Worm (Caenorhabditis elegans) whole organism, dauer: Measurements from ENCODE around the gene sec-6.

ENCODE experiments used
- unc-62 ChIP-seq: sonication (generic microtip); optimal IDR thresholded peaks from 2 replicates; lab custom pipeline; 2017; ENCODE audit warnings: missing biosample characterization, missing genetic modification reagents, missing genetic modification characterization

Gene sec-6

DNA sequence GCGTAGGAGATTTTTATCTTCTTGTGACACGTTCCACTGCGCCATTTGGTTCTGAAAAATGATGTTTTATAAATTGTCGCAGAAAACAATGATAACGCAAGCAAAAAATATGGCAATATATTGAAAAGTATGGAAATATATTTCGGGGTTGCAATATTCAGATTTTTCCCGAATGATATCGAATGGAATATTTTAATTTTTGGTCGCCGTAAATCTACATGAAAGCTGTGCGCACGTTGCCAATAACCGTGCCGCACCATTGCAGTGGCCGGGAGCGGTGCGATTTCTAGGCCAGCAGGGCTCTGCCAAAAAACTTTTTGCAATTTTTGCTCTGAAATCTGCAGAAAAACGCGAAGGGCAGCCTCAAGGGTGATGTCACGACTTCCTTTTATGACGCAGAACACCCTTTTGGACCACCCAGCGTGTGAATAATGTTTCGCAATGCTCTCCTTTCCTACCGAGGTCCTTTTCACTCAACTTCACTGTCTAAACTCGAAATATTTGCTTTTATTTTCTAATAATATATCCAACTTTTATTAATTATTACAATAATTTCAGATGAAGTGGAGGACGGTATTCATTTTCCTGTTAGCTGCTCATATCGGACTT lies 1.1 kb upstream of the sec-6 start, which contains the start of the genes F09E5.11 and bmy-1:
TSS of gene F09E5.11 (minus strand) at position 51 of the 609 bp plus-strand sequence.
TSS of gene bmy-1 (plus strand) at position 559 of the 609 bp plus-strand sequence.
- no peak for TF ChIP-seq unc-62 (GFP tag; lab: Kevin White, UChicago)

ce11 chrII:5364516-5364915 lies 5.2 kb downstream of the sec-6 start:
- no peak for TF ChIP-seq unc-62 (GFP tag; lab: Kevin White, UChicago)

DNA sequence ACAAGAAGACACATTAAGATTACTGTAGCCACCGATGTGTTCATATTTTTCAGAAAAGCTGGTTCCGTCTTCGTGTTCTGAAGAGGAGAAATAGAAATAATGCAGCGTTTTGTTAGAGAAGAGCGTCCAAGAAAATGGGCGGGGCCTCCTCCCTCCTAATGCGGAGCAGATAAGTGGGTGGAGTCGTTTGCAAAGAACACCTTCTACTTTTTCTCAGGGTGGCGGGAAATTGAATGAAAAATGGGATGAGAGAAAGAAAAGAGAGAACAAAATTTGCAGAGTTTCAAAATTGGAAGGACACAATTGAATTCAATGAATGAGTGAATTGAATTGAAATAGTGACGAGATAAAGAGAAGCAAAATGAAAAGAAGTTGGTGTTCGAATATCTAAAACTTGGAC lies 6.3 kb downstream of the sec-6 start, which contains the start of gene F09E5.16:
TSS of gene F09E5.16 (minus strand) at position 101 of the 400 bp plus-strand sequence.
- TF ChIP-seq unc-62 (GFP tag; lab: Kevin White, UChicago) = no peak

DNA sequence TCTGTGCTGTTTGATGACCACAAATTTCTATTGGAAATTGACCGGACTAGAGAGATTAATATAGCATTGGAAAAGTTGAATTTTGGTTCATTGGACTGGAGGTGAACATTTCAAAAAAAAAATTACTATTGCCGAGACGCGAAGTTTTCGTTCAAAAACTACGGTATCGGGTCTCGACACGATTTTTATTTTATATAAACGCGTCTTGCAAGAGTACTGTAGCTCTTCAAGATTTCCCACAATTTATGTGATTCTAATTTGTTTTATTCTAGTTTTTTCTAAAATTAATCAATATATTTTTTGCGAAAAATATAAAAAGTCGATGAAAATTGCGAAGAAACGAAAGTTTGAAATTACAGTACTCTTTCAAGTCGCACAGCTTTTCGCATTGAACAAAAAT lies 11.3 kb downstream of the sec-6 start, which contains the start of gene F09E5.12:
TSS of gene F09E5.12 (minus strand) at position 101 of the 400 bp plus-strand sequence.
- no peak for TF ChIP-seq unc-62 (GFP tag; lab: Kevin White, UChicago)

- TF ChIP-seq unc-62 (GFP tag; lab: Kevin White, UChicago) = no peak
These were observed 14.1 kb downstream of the sec-6 start, which contains the start of the genes agt-2 and F09E5.3 for ce11 chrII:5373275-5374047. agt-2 (minus strand) TSS chrII:5373827. F09E5.3 (plus strand) TSS chrII:5373997.

ce11 chrII:5374967-5375366 lies 15.6 kb downstream of the sec-6 start, which contains the start of gene algn-2:
algn-2 (plus strand) TSS chrII:5375267.
- no peak for TF ChIP-seq unc-62 (GFP tag; lab: Kevin White, UChicago)

- TF ChIP-seq unc-62 (GFP tag; lab: Kevin White, UChicago) = no peak
These were observed 18.3 kb downstream of the sec-6 start, which contains the start of gene prdx-2 for ce11 chrII:5377467-5378238. prdx-2 (plus strand) TSS chrII:5378195.

- no peak for TF ChIP-seq unc-62 (GFP tag; lab: Kevin White, UChicago)
These were observed 18.8 kb downstream of the sec-6 start for ce11 chrII:5378239-5378521.

DNA sequence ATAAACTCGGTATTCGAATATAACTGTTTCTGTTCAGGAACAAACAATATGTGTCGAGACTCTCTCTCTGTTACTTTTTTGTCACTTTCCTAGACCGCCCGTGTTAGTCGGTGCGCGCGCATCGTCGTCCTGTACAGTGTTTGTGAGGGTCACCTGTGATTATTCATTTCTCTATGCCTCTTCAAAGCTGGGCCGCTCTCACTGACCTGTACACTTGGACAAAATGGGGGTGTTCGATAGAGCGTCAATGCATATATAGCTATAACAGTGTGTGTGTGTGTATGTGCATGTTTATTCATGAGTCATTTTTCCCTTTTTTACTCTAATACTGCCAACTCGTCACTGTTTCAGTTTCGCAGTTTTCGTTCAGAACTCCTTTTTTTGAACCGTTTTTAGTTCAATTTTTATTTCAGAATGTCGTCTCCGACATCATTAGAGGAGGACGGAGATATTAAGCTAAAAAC lies 20.3 kb downstream of the sec-6 start, which contains the start of gene pkc-3:
TSS of gene pkc-3 (plus strand) at position 414 of the 464 bp plus-strand sequence.
- TF ChIP-seq unc-62 (GFP tag; lab: Kevin White, UChicago) = no peak

DNA sequence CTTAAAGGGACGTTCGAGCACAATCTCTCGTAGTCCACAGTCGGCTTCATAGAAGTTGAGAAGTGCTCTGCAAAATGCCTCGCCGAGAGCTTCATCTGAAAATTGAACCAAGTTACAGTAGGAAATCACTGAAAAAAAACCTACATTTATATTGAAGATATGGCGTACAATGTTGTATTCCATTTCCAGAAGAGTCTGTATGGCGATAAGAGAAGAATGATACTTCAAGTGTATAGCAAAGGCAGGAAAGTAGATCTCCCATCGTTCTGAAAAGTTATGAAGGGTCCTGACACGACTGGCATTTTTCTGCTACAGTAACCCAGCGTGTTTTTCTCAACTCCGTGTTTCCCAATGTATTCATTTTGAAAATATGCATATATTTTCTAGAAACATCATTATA lies 24.9 kb downstream of the sec-6 start:
- TF ChIP-seq unc-62 (GFP tag; lab: Kevin White, UChicago) = no peak

- no peak for TF ChIP-seq unc-62 (GFP tag; lab: Kevin White, UChicago)
These were observed 27.9 kb downstream of the sec-6 start, which contains the start of gene ccpp-6 for ce11 chrII:5387217-5387616. ccpp-6 (minus strand) TSS chrII:5387317.

ce11 chrII:5388786-5389421 lies 29.6 kb downstream of the sec-6 start, which contains the start of gene rsp-4:
rsp-4 (minus strand) TSS chrII:5388836.
- no peak for TF ChIP-seq unc-62 (GFP tag; lab: Kevin White, UChicago)

ce11 chrII:5389831-5390323 lies 30.5 kb downstream of the sec-6 start, which contains the start of gene ndx-6:
ndx-6 (minus strand) TSS chrII:5389881.
- TF ChIP-seq unc-62 (GFP tag; lab: Kevin White, UChicago) = no peak

DNA sequence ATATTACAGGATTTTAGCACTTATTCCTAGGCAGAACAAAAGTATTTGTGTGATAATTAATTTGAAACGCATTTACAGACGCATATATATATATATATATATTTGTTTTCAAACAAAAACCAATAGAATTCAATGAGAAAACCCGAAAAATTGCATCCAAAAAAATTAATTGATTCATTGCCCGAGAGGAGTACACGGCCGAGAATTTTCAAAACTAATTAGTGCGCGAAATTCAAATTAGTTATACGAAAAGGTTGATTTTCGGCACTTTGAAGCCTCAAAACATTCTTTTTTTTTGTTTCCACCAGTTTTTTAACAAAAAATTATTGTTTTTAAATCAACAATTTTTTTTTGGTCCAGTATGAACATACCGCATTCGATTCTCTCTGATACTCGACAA lies 32.1 kb downstream of the sec-6 start:
- TF ChIP-seq unc-62 (GFP tag; lab: Kevin White, UChicago) = no peak

DNA sequence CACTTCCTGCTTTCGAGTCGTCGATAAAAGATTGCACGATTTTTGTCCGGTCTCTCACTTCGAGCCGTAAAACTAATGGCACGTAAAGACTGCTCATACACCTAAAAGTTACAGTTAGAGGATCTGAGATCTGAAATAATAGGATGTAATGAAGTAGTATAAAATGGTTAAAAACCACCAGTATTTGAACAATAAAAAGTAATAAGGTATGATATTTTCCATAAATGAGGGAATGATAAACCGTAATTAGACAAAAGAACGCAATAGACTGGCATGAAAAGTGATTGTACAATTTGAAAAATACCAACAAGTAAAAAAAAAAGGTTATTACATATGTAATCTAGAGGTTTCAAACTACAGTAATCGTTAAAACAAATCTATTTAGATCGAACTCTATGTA lies 33.7 kb downstream of the sec-6 start, which contains the start of gene brap-2:
TSS of gene brap-2 (minus strand) at position 101 of the 400 bp plus-strand sequence.
- TF ChIP-seq unc-62 (GFP tag; lab: Kevin White, UChicago) = no peak
